Fruit fly (Drosophila melanogaster) whole organism, embryonic: ENCODE measurements around the gene Syx4.

Experiments used
- Awh ChIP-seq: fragments of 200-800 bp; sonication (Bioruptor generic); IDR thresholded peaks from 2 replicates; pipeline ENCODE4, ENCODE4 v1.3.6; 2022; ENCODE audit warnings: missing biosample characterization, missing genetic modification characterization
- CG10209 ChIP-seq: fragments of 200-800 bp; sonication (Bioruptor generic); optimal IDR thresholded peaks from 3 replicates; lab custom pipeline; 2017; ENCODE audit warnings: missing biosample characterization, mild to moderate bottlenecking, missing genetic modification characterization, missing genetic modification reagents
- CG13123 ChIP-seq: fragments of 200-800 bp; sonication (Bioruptor generic); optimal IDR thresholded peaks from 2 replicates; lab custom pipeline; 2016; ENCODE audit warnings: missing biosample characterization, missing genetic modification characterization
- CG15514 ChIP-seq: fragments of 200-800 bp; sonication (Bioruptor generic); optimal IDR thresholded peaks from 3 replicates; lab custom pipeline; 2017; ENCODE audit warnings: missing biosample characterization, missing genetic modification characterization, mild to moderate bottlenecking, moderate library complexity, missing genetic modification reagents
- CG15601 ChIP-seq: fragments of 200-800 bp; sonication (Bioruptor generic); optimal IDR thresholded peaks from 3 replicates; lab custom pipeline; 2019; ENCODE audit warnings: missing biosample characterization, mild to moderate bottlenecking, missing genetic modification characterization, moderate library complexity
- CG1603 ChIP-seq: fragments of 200-800 bp; sonication (Bioruptor generic); optimal IDR thresholded peaks from 2 replicates; lab custom pipeline; 2019; ENCODE audit warnings: missing biosample characterization, mild to moderate bottlenecking, missing genetic modification characterization, moderate library complexity
- CG18476 ChIP-seq: fragments of 200-800 bp; sonication (Bioruptor generic); optimal IDR thresholded peaks from 2 replicates; lab custom pipeline; 2016; ENCODE audit warnings: missing biosample characterization, mild to moderate bottlenecking, missing genetic modification characterization
- CG31224 ChIP-seq: fragments of 200-800 bp; sonication (Bioruptor generic); IDR thresholded peaks from 2 replicates; pipeline ENCODE4 v1.3.6; 2022; ENCODE audit warnings: missing biosample characterization, missing genetic modification characterization
- CG31441 ChIP-seq: fragments of 200-800 bp; sonication (Bioruptor generic); IDR thresholded peaks from 2 replicates; pipeline ENCODE4 v1.3.6; 2022; ENCODE audit warnings: missing biosample characterization, missing genetic modification characterization
- CG34422 ChIP-seq: fragments of 200-800 bp; sonication (Bioruptor generic); IDR thresholded peaks from 3 replicates; pipeline ENCODE4 v1.3.6; 2022; ENCODE audit warnings: missing biosample characterization, missing genetic modification characterization
- CG8290 ChIP-seq, 3 experiments: fragments of 200-800 bp; sonication (Bioruptor generic); optimal IDR thresholded peaks; 2 replicates each; lab custom pipeline; 2016 to 2019; ENCODE audit warnings: missing biosample characterization in 3 of 3, missing genetic modification characterization in 3 of 3, mild to moderate bottlenecking in 2 of 3, moderate library complexity in 1 of 3
- CG8924 ChIP-seq: fragments of 200-800 bp; optimal IDR thresholded peaks from 3 replicates; lab custom pipeline; 2019; ENCODE audit warnings: missing biosample characterization, mild to moderate bottlenecking, missing genetic modification characterization, moderate library complexity
- Deaf1 ChIP-seq: fragments of 200-800 bp; optimal IDR thresholded peaks from 3 replicates; lab custom pipeline; 2019; ENCODE audit warnings: missing biosample characterization, mild to moderate bottlenecking, missing genetic modification characterization, moderate library complexity
- Doc3 ChIP-seq: fragments of 200-800 bp; sonication (Bioruptor generic); IDR thresholded peaks from 3 replicates; pipeline ENCODE4 v1.3.6; 2022; ENCODE audit warnings: missing biosample characterization, missing genetic modification characterization; ENCODE audit not compliant: partially characterized antibody
- Dref ChIP-seq: fragments of 200-800 bp; sonication (Bioruptor generic); IDR thresholded peaks from 2 replicates; pipeline ENCODE4 v1.3.6; 2022; ENCODE audit warnings: missing biosample characterization, missing genetic modification characterization
- ERR ChIP-seq: fragments of 200-800 bp; sonication (Bioruptor generic); optimal IDR thresholded peaks from 2 replicates; lab custom pipeline; 2016; ENCODE audit warnings: missing biosample characterization, missing genetic modification characterization
- Ets65A ChIP-seq: fragments of 200-800 bp; sonication (Bioruptor generic); peaks from one replicate; lab custom pipeline; 2016; ENCODE audit warnings: missing biosample characterization, missing genetic modification characterization
- Ets97D ChIP-seq: fragments of 200-800 bp; sonication (Bioruptor generic); optimal IDR thresholded peaks from 3 replicates; lab custom pipeline; 2016; ENCODE audit warnings: missing biosample characterization, missing genetic modification characterization
- Gsc ChIP-seq: fragments of 200-800 bp; sonication (Bioruptor generic); IDR thresholded peaks from 2 replicates; pipeline ENCODE4 v1.3.6; 2022; ENCODE audit warnings: missing biosample characterization, missing genetic modification characterization
- Hr78 ChIP-seq, 2 experiments: fragments of 200-800 bp in 1 of 2; fragments of >200 bp in 1 of 2; sonication (Bioruptor generic) in 1 of 2; optimal IDR thresholded peaks; 2 replicates each; lab custom pipeline; 2017 to 2019; ENCODE audit warnings: missing biosample characterization in 2 of 2, missing genetic modification characterization in 2 of 2, mild to moderate bottlenecking in 1 of 2, moderate library complexity in 1 of 2
- MBD-R2 ChIP-seq: fragments of 200-800 bp; sonication (Bioruptor generic); IDR thresholded peaks from 2 replicates; pipeline ENCODE4 v1.3.6; 2022; ENCODE audit warnings: missing biosample characterization, missing genetic modification characterization
- MESR4 ChIP-seq: fragments of 200-800 bp; sonication (Bioruptor generic); optimal IDR thresholded peaks from 2 replicates; lab custom pipeline; 2018; ENCODE audit warnings: missing biosample characterization, mild to moderate bottlenecking, missing genetic modification characterization, moderate library complexity
- Med ChIP-seq: fragments of 200-800 bp; sonication (Bioruptor generic); peaks from one replicate; lab custom pipeline; 2016; ENCODE audit warnings: missing biosample characterization, missing genetic modification characterization, mild to moderate bottlenecking, inconsistent platforms, moderate library complexity
- Oaz ChIP-seq: fragments of 200-800 bp; sonication (Bioruptor generic); IDR thresholded peaks from 2 replicates; pipeline ENCODE4 v1.3.6; 2022; ENCODE audit warnings: missing biosample characterization, missing genetic modification characterization
- Rfx ChIP-seq: fragments of 200-800 bp; sonication (Bioruptor generic); IDR thresholded peaks from 2 replicates; pipeline ENCODE4 v1.3.6; 2022; ENCODE audit warnings: missing biosample characterization, missing genetic modification characterization
- Sry-β ChIP-seq: fragments of 200-800 bp; sonication (Bioruptor generic); optimal IDR thresholded peaks from 2 replicates; lab custom pipeline; 2018; ENCODE audit warnings: missing biosample characterization, mild to moderate bottlenecking, missing genetic modification characterization, moderate library complexity
- amos ChIP-seq: fragments of 200-800 bp; sonication (Bioruptor generic); IDR thresholded peaks from 2 replicates; pipeline ENCODE4 v1.3.6; 2022; ENCODE audit warnings: missing biosample characterization, missing genetic modification characterization; ENCODE audit not compliant: partially characterized antibody
- ara ChIP-seq: fragments of 200-800 bp; sonication (Bioruptor generic); IDR thresholded peaks from 2 replicates; pipeline ENCODE4 v1.3.6; 2022; ENCODE audit warnings: missing biosample characterization, missing genetic modification characterization
- cas ChIP-seq: fragments of 200-800 bp; sonication (Bioruptor generic); IDR thresholded peaks from 2 replicates; pipeline ENCODE4 v1.3.6; 2022; ENCODE audit warnings: missing biosample characterization, missing genetic modification characterization
- crol ChIP-seq: fragments of 200-800 bp; sonication (Bioruptor generic); IDR thresholded peaks from 2 replicates; pipeline ENCODE4 v1.3.6; 2022; ENCODE audit warnings: missing biosample characterization, missing genetic modification characterization
- dati ChIP-seq: fragments of 200-800 bp; sonication (Bioruptor generic); IDR thresholded peaks from 2 replicates; pipeline ENCODE4 v1.3.6; 2022; ENCODE audit warnings: missing biosample characterization, missing genetic modification characterization
- esg ChIP-seq: fragments of 200-800 bp; sonication (Bioruptor generic); conservative IDR thresholded peaks from 2 replicates; pipeline ENCODE4 v1.3.6; 2022; ENCODE audit warnings: missing biosample characterization, missing genetic modification characterization
- eyg ChIP-seq: fragments of 200-800 bp; sonication (Bioruptor generic); optimal IDR thresholded peaks from 3 replicates; lab custom pipeline; 2016; ENCODE audit warnings: missing biosample characterization, missing genetic modification characterization
- gro ChIP-seq: fragments of 200-800 bp; sonication (Bioruptor generic); optimal IDR thresholded peaks from 2 replicates; lab custom pipeline; 2016; ENCODE audit warnings: missing biosample characterization, missing genetic modification characterization
- mirr ChIP-seq: fragments of 200-800 bp; sonication (Bioruptor generic); optimal IDR thresholded peaks from 3 replicates; lab custom pipeline; 2018; ENCODE audit warnings: missing biosample characterization, mild to moderate bottlenecking, missing genetic modification characterization
- nau ChIP-seq: fragments of 200-800 bp; sonication (Bioruptor generic); optimal IDR thresholded peaks from 3 replicates; lab custom pipeline; 2017; ENCODE audit warnings: missing biosample characterization, mild to moderate bottlenecking, missing genetic modification characterization, missing genetic modification reagents
- otp ChIP-seq: fragments of 200-800 bp; sonication (Bioruptor generic); IDR thresholded peaks from 3 replicates; pipeline ENCODE4, ENCODE4 v1.3.6; 2022; ENCODE audit warnings: missing biosample characterization, missing genetic modification characterization
- pan ChIP-seq, 4 experiments: fragments of >200 bp in 3 of 4; fragments of 200-800 bp in 1 of 4; sonication (Bioruptor generic) in 1 of 4; optimal IDR thresholded peaks in 3 of 4; IDR thresholded peaks in 1 of 4; 2 replicates each; pipeline versions ENCODE4 v1.3.6 to Lab custom; 2017 to 2022; ENCODE audit warnings: missing biosample characterization in 2 of 4, missing genetic modification characterization in 2 of 4, mixed read lengths in 1 of 4
- pum ChIP-seq: fragments of 200-800 bp; sonication (Bioruptor generic); optimal IDR thresholded peaks from 2 replicates; lab custom pipeline; 2016; ENCODE audit warnings: missing biosample characterization, missing genetic modification characterization
- pzg ChIP-seq: fragments of 200-800 bp; sonication (Bioruptor generic); optimal IDR thresholded peaks from 3 replicates; lab custom pipeline; 2018; ENCODE audit warnings: missing biosample characterization, mild to moderate bottlenecking, missing genetic modification characterization, moderate library complexity
- slbo ChIP-seq: fragments of 200-800 bp; sonication (Bioruptor generic); IDR thresholded peaks from 2 replicates; pipeline ENCODE4 v1.3.6; 2022; ENCODE audit warnings: missing biosample characterization, missing genetic modification characterization
- stwl ChIP-seq: fragments of 200-800 bp; sonication (Bioruptor generic); optimal IDR thresholded peaks from 3 replicates; lab custom pipeline; 2018; ENCODE audit warnings: missing biosample characterization, mild to moderate bottlenecking, missing genetic modification characterization, moderate library complexity
- zfh1 ChIP-seq: fragments of 200-800 bp; sonication (Bioruptor generic); IDR thresholded peaks from 3 replicates; pipeline ENCODE4 v1.3.6; 2022; ENCODE audit warnings: missing biosample characterization, missing genetic modification characterization

Gene Syx4

DNA sequence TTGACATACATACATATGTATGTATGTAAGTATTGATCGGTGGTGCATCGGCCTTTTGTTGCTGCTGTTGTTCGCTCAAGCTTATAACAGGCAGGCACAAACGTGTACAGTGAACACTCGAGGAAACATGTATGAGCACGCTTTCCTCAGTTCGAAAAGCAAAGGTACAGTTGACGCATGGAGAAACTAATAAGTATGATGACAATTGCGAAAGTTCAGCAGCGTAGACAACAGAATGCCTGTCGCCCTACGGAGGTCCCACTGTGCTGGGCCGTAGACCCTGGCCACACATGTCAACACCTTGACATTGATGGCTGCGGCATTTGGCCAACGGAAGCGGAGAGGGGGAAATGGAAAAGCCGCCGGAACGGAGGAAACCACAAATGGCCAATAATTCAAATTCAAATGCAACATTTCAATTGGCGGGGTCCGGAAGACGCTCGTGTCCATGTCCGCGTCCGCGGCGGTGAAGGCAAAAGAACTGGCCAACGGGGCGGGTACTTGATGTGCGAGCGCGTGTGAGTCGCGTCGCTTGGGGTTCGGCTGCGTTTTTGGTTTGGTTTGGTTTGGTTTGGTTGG lies 35.6 kb downstream of the Syx4 start, which contains the start of gene CG2681 (continued):
- 0 out of 3 replicates have a peak, but pooled peaks have one; percentile 51 for TF ChIP-seq otp

DNA sequence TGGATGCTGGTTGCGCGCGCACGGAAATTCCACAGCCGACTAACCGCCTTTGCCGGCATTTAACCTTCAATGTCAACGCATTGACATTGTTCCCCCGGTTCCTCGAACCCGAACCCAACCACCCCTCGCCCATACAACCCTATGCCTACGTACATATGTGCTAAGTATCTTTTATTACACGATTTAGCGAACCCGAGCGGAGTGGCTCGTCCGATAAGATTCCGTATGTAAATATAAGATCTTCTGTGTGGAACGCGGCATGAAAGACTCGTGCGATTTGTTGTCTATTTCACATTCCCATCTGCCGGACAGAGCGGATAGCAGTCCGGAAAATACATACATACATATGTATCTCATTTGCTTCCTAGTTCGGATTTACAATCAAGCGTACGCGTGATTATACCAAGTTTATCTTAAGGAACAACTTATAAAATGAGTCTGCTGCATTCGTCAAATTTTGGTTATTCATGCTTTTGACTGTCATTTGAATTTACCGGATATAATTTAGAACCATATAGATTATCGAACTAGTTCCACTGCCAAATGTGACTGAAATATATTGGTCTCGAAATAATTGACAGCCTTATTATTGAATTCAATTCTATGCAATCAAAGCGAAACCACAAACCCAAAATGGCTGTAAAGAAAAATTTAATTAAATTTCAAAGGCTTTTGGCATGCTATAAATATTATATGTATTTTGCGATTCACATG lies 36.3 kb downstream of the Syx4 start, which contains the start of gene CG2680:
Gene CG2680 (minus strand): TSS at position 51 of the 714 bp plus-strand sequence.
- peak; percentile 55 for TF ChIP-seq CG15601
- peak; percentile 64 for TF ChIP-seq Med (GFP tag; lab: Kevin White, UChicago)
- no peak for TF ChIP-seq Hr78 (GFP tag; optimal IDR thresholded peaks at IDR 0.05; lab: Kevin White, UChicago)
- 0 out of 2 replicates have a peak, but pooled peaks have one; percentile 34 for TF ChIP-seq crol (GFP tag; lab: Robert Waterston, UW)
- TF ChIP-seq Ets97D: peak; percentile 41
- TF ChIP-seq CG15514 (GFP tag; lab: Kevin White, UChicago): peak; percentile 98
- TF ChIP-seq Deaf1 (tag; lab: Kevin White, UChicago): peak; percentile 33
- no peak for TF ChIP-seq CG13123 (GFP tag; lab: Kevin White, UChicago)
- no peak for TF ChIP-seq cas (GFP tag; lab: Robert Waterston, UW)
- TF ChIP-seq CG31441 (GFP tag; lab: Robert Waterston, UW): 0 out of 2 replicates have a peak, but pooled peaks have one; percentile 4
- TF ChIP-seq Awh (GFP tag; lab: Robert Waterston, UW): no peak
- TF ChIP-seq ERR (GFP tag; lab: Kevin White, UChicago): peak; percentile 39
- TF ChIP-seq ara: no peak
- TF ChIP-seq stwl (tag; lab: Kevin White, UChicago): peak; percentile 3

DNA sequence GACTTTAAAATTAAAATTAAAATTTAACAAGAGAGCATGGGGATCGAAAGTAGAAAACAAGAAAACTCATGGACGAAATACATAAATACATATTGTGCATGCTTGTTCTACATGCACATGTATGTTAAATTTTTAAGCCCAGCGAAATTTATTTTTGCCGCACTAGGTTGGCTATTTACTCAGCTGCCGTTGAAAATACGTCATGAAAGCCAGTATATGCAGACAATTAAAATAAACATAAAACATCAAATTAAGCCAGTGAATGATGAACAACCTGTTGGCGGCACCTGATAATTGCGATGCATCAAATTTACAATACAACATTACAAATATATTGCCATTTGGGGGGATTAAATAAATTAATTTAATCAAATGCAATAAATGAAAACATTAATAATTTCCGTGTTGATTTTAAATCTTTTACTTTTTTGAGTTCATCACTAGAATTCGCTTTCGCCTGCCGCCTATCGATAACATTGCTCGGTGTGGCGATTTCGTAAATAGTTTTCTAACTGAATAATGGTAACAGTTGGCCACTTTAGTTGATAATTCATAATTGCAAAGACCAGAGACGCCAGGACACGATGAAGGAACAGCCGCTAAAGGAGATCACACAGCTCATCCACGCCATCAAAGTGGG lies 39.6 kb downstream of the Syx4 start, which contains the start of gene eIF2Bbeta:
Gene eIF2Bbeta (plus strand): TSS at position 438 of the 640 bp plus-strand sequence.
- TF ChIP-seq CG34422 (GFP tag; lab: Robert Waterston, UW) (no peak), zfh1 (GFP tag; lab: Robert Waterston, UW) (no peak), Gsc (GFP tag; lab: Robert Waterston, UW) (no peak), CG15514 (GFP tag; lab: Kevin White, UChicago) (peak; percentile 27), CG8924 (tag; lab: Kevin White, UChicago) (no peak), Ets65A (GFP tag; lab: Kevin White, UChicago) (peak; percentile 64), pzg (GFP tag; lab: Kevin White, UChicago) (peak; percentile 4), MBD-R2 (peak; percentile 44; the same call in 1 of the 2 replicates), CG1603 (peak; percentile 5), pum (GFP tag; lab: Kevin White, UChicago) (no peak), CG18476 (GFP tag; lab: Kevin White, UChicago) (no peak), pan (optimal IDR thresholded peaks at IDR 0.05; lab: Kevin White, UChicago) (no peak), pan (GFP tag; optimal IDR thresholded peaks at IDR 0.05 in 1 of 2, IDR thresholded peaks at IDR 0.05 in 1 of 2) (peak in 1 of 2 experiments; percentile 9), Sry-β (GFP tag; lab: Kevin White, UChicago) (peak; percentile 87), slbo (GFP tag; lab: Robert Waterston, UW) (0 out of 2 replicates have a peak, but pooled peaks have one; percentile 3), Rfx (GFP tag; lab: Robert Waterston, UW) (0 out of 2 replicates have a peak, but pooled peaks have one; percentile 16), amos (peak; percentile 45), CG31224 (no peak), nau (GFP tag; lab: Kevin White, UChicago) (no peak), gro (GFP tag; lab: Kevin White, UChicago) (no peak), Oaz (GFP tag; lab: Robert Waterston, UW) (no peak), Dref (peak; percentile 62), esg (0 out of 2 replicates have a peak, but pooled peaks have one; percentile 14), eyg (GFP tag; lab: Kevin White, UChicago) (no peak), CG10209 (GFP tag; lab: Kevin White, UChicago) (no peak), mirr (GFP tag; lab: Kevin White, UChicago) (no peak), Doc3 (GFP tag; lab: Robert Waterston, UW) (0 out of 3 replicates have a peak, but pooled peaks have one; percentile 20), MESR4 (GFP tag; lab: Kevin White, UChicago) (peak; percentile 56), dati (GFP tag; lab: Robert Waterston, UW) (no peak), CG31441 (GFP tag; lab: Robert Waterston, UW) (no peak), CG8290 (GFP tag; optimal IDR thresholded peaks at IDR 0.05; lab: Kevin White, UChicago) (no peak), CG8290 (tag; optimal IDR thresholded peaks at IDR 0.05; lab: Kevin White, UChicago) (peak in 1 of 2 experiments; percentile 15)
